Worm (Caenorhabditis elegans): ENCODE data around the gene C26E6.12.

C26E6.12 gene

DNA sequence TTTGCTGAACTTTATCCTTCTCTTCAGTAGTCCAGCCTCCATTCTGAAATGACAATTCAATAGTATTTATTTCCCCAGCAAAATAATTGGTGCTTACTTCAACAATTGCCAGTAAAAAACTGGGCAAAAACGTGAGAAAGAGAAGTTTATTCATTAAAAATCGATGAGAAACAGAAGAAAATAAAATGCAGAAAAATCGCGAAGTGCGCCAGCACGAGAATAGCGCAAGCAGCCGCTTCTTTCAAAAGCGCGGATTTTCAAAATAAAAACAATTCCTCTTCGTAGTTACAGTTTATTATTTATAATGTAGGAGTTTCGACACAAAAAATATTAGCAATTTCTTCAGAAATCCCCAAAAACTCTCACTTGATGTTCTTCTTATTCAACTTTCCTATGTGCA is 30.8 kb upstream of the C26E6.12 start, which contains the start of gene C27F2.9:
C27F2.9 (minus strand) TSS at position 159 of the 400 bp plus-strand sequence.
- TF ChIP-seq aly-2 (tag; optimal IDR thresholded peaks at IDR 0.05) (no peak), nhr-10 (tag; optimal IDR thresholded peaks at IDR 0.05) (peak; percentile 55), dmd-4 (tag; optimal IDR thresholded peaks at IDR 0.05) (peak; percentile 27), ceh-16 (tag; optimal IDR thresholded peaks at IDR 0.05) (peak; percentile 11), nhr-6 (tag; optimal IDR thresholded peaks at IDR 0.05) (peak; percentile 72), nhr-11 (tag; optimal IDR thresholded peaks at IDR 0.05) (no peak), sem-4 (tag; optimal IDR thresholded peaks at IDR 0.05) (peak; percentile 80), mdl-1 (tag; optimal IDR thresholded peaks at IDR 0.05) (peak in 1 of 2 experiments; percentile 34), mab-5 (tag; optimal IDR thresholded peaks at IDR 0.05) (peak; percentile 84), nhr-25 (tag; optimal IDR thresholded peaks at IDR 0.05) (no peak), ceh-82 (tag; optimal IDR thresholded peaks at IDR 0.05) (peak; percentile 36), unc-55 (GFP tag; optimal IDR thresholded peaks at IDR 0.05) (peak; percentile 95), lin-39 (tag; optimal IDR thresholded peaks at IDR 0.05) (no peak), ztf-1 (GFP tag; conservative IDR thresholded peaks at IDR 0.05) (no peak), crh-2 (tag; optimal IDR thresholded peaks at IDR 0.05) (peak; percentile 93), lin-13 (GFP tag; optimal IDR thresholded peaks at IDR 0.05) (peak; percentile 89), lsy-2 (tag; optimal IDR thresholded peaks at IDR 0.05) (peak; percentile 89 to 94), sma-3 (GFP tag; optimal IDR thresholded peaks at IDR 0.05) (peak; percentile 90), egl-27 (tag; optimal IDR thresholded peaks at IDR 0.05) (no peak), nhr-77 (tag; optimal IDR thresholded peaks at IDR 0.05) (peak; percentile 76), blmp-1 (tag; optimal IDR thresholded peaks at IDR 0.05; ENCODE audit: insufficient read depth) (peak; percentile 63), Y55F3AM.14 (GFP tag; optimal IDR thresholded peaks at IDR 0.05) (peak; percentile 20), zag-1 (tag; optimal IDR thresholded peaks at IDR 0.05) (peak; percentile 40), nhr-23 (tag; optimal IDR thresholded peaks at IDR 0.05) (no peak), nhr-21 (tag; optimal IDR thresholded peaks at IDR 0.05) (peak; percentile 75), F13H6.1 (tag; optimal IDR thresholded peaks at IDR 0.05) (peak; percentile 85), ztf-11 (tag; optimal IDR thresholded peaks at IDR 0.05) (no peak), elt-1 (tag; optimal IDR thresholded peaks at IDR 0.05) (no peak), alr-1 (tag; optimal IDR thresholded peaks at IDR 0.05) (no peak), lin-11 (tag; optimal IDR thresholded peaks at IDR 0.05) (peak; percentile 62), skn-1 (tag; optimal IDR thresholded peaks at IDR 0.05) (no peak), peb-1 (tag; optimal IDR thresholded peaks at IDR 0.05) (no peak), ZK546.5 (tag; optimal IDR thresholded peaks at IDR 0.05) (peak; percentile 2), mbf-1 (tag; optimal IDR thresholded peaks at IDR 0.05) (peak; percentile 26), R02D3.7 (tag; optimal IDR thresholded peaks at IDR 0.05) (peak; percentile 37), unc-39 (tag; optimal IDR thresholded peaks at IDR 0.05) (no peak), snpc-4 (tag; optimal IDR thresholded peaks at IDR 0.05) (peak; percentile 71), sma-9 (GFP tag; optimal IDR thresholded peaks at IDR 0.05) (peak; percentile 92), sma-9 (tag; optimal IDR thresholded peaks at IDR 0.05) (no peak), nhr-129 (tag; optimal IDR thresholded peaks at IDR 0.05) (peak; percentile 78), fos-1 (tag; optimal IDR thresholded peaks at IDR 0.05) (peak; percentile 73), gmeb-1 (tag; optimal IDR thresholded peaks at IDR 0.05) (peak; percentile 100), unc-62 (GFP tag; optimal IDR thresholded peaks at IDR 0.05) (no peak), ama-1 (optimal IDR thresholded peaks at IDR 0.05) (peak; percentile 73), ztf-4 (tag; optimal IDR thresholded peaks at IDR 0.05) (peak; percentile 55), C34F6.9 (tag; optimal IDR thresholded peaks at IDR 0.05) (peak; percentile 97)

DNA sequence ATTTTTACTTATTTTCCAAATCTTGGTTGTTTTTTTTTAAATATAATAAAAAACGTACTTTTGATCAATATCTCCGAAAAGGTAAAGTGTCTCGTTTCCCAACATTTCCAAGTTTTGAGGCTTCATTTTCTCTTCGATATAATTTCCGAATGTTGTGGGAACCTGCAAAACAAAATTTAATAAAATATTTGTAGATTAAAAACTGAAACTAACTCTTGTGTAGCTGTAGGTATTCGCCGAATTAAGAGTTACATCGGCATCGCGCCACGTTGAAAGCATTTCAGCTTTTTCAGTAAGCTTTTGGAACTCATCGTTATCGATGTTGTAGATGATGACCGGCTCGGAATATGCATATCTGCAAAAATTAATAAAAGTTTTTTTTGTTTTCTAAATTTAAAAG is 30.3 kb upstream of the C26E6.12 start, which contains the start of gene vps-22:
vps-22 (minus strand) TSS at position 101 of the 400 bp plus-strand sequence.
- no peak for TF ChIP-seq egl-27 (tag; optimal IDR thresholded peaks at IDR 0.05)
- no peak for TF ChIP-seq aly-2 (tag; optimal IDR thresholded peaks at IDR 0.05)
- no peak for TF ChIP-seq lin-13 (GFP tag; optimal IDR thresholded peaks at IDR 0.05)
- TF ChIP-seq lin-39 (tag; optimal IDR thresholded peaks at IDR 0.05): no peak
- no peak for TF ChIP-seq fos-1 (tag; optimal IDR thresholded peaks at IDR 0.05)
- TF ChIP-seq ztf-1 (GFP tag; conservative IDR thresholded peaks at IDR 0.05): no peak
- TF ChIP-seq crh-2 (tag; optimal IDR thresholded peaks at IDR 0.05): no peak
- TF ChIP-seq blmp-1 (tag; optimal IDR thresholded peaks at IDR 0.05; ENCODE audit: insufficient read depth): no peak
- TF ChIP-seq ceh-16 (tag; optimal IDR thresholded peaks at IDR 0.05): no peak
